Fruit fly (Drosophila melanogaster) whole organism, embryonic: ENCODE measurements around the gene CG1231.

ENCODE experiments used
- Antp ChIP-seq: fragments of 200-800 bp; sonication (Bioruptor generic); optimal IDR thresholded peaks from 3 replicates; lab custom pipeline; 2016; ENCODE audit warnings: missing biosample characterization, missing genetic modification characterization
- CG10431 ChIP-seq: fragments of 200-800 bp; sonication (Bioruptor generic); optimal IDR thresholded peaks from 3 replicates; lab custom pipeline; 2018; ENCODE audit warnings: missing biosample characterization, mild to moderate bottlenecking, missing genetic modification characterization
- CG12104 ChIP-seq: fragments of 200-800 bp; sonication (Bioruptor generic); optimal IDR thresholded peaks from 3 replicates; lab custom pipeline; 2016; ENCODE audit warnings: missing biosample characterization, missing genetic modification characterization
- CG12219 ChIP-seq: fragments of 200-800 bp; sonication (Bioruptor generic); optimal IDR thresholded peaks from 3 replicates; lab custom pipeline; 2018; ENCODE audit warnings: missing biosample characterization, mild to moderate bottlenecking, missing genetic modification characterization
- CG13287 ChIP-seq: fragments of 200-800 bp; sonication (Bioruptor generic); IDR thresholded peaks from 2 replicates; pipeline ENCODE4 v1.3.6; 2022; ENCODE audit warnings: missing biosample characterization, missing genetic modification characterization; ENCODE audit not compliant: partially characterized antibody
- CG13775 ChIP-seq: fragments of 200-800 bp; sonication (Bioruptor generic); optimal IDR thresholded peaks from 3 replicates; lab custom pipeline; 2017; ENCODE audit warnings: missing biosample characterization, mild to moderate bottlenecking, missing genetic modification characterization
- CG14965 ChIP-seq: fragments of 200-800 bp; sonication (Bioruptor generic); optimal IDR thresholded peaks from 2 replicates; lab custom pipeline; 2016; ENCODE audit warnings: missing biosample characterization, missing genetic modification characterization, borderline replicate concordance
- CG15479 ChIP-seq: fragments of 200-800 bp; sonication (Bioruptor generic); optimal IDR thresholded peaks from 3 replicates; lab custom pipeline; 2019; ENCODE audit warnings: missing biosample characterization, mild to moderate bottlenecking, missing genetic modification characterization, moderate library complexity
- CG17385 ChIP-seq: fragments of 200-800 bp; sonication (Bioruptor generic); optimal IDR thresholded peaks from 3 replicates; lab custom pipeline; 2018; ENCODE audit warnings: missing biosample characterization, mild to moderate bottlenecking, missing genetic modification characterization
- CG2120 ChIP-seq: fragments of 200-800 bp; sonication (Bioruptor generic); optimal IDR thresholded peaks from 3 replicates; lab custom pipeline; 2016; ENCODE audit warnings: missing biosample characterization, missing genetic modification characterization
- CG34422 ChIP-seq: fragments of 200-800 bp; sonication (Bioruptor generic); IDR thresholded peaks from 3 replicates; pipeline ENCODE4 v1.3.6; 2022; ENCODE audit warnings: missing biosample characterization, missing genetic modification characterization
- CG4328 ChIP-seq: fragments of 200-800 bp; sonication (Bioruptor generic); optimal IDR thresholded peaks from 3 replicates; lab custom pipeline; 2017; ENCODE audit warnings: missing biosample characterization, missing genetic modification reagents, missing genetic modification characterization
- CG4360 ChIP-seq: fragments of 200-800 bp; sonication (Bioruptor generic); IDR thresholded peaks from 2 replicates; pipeline ENCODE4 v1.3.6; 2022; ENCODE audit warnings: missing biosample characterization, missing genetic modification characterization
- CG8290 ChIP-seq, 3 experiments: fragments of 200-800 bp; sonication (Bioruptor generic); optimal IDR thresholded peaks; 2 replicates each; lab custom pipeline; 2016 to 2019; ENCODE audit warnings: missing biosample characterization in 3 of 3, missing genetic modification characterization in 3 of 3, mild to moderate bottlenecking in 2 of 3, moderate library complexity in 1 of 3
- CG8388 ChIP-seq: fragments of 200-800 bp; sonication (Bioruptor generic); optimal IDR thresholded peaks from 2 replicates; lab custom pipeline; 2019; ENCODE audit warnings: missing biosample characterization, mild to moderate bottlenecking, missing genetic modification characterization, moderate library complexity
- Dref ChIP-seq: fragments of 200-800 bp; sonication (Bioruptor generic); IDR thresholded peaks from 2 replicates; pipeline ENCODE4 v1.3.6; 2022; ENCODE audit warnings: missing biosample characterization, missing genetic modification characterization
- Eip74EF ChIP-seq, 2 experiments: fragments of 200-800 bp in 1 of 2; fragments of >200 bp in 1 of 2; sonication (Bioruptor generic) in 1 of 2; optimal IDR thresholded peaks; 2 replicates each; lab custom pipeline; 2017 to 2019; ENCODE audit warnings: missing biosample characterization in 2 of 2, missing genetic modification characterization in 2 of 2, mild to moderate bottlenecking in 1 of 2, moderate library complexity in 1 of 2
- Fer2 ChIP-seq: fragments of 200-800 bp; sonication (Bioruptor generic); optimal IDR thresholded peaks from 2 replicates; lab custom pipeline; 2018; ENCODE audit warnings: missing biosample characterization, mild to moderate bottlenecking, missing genetic modification characterization, moderate library complexity
- Hey ChIP-seq: fragments of 200-800 bp; sonication (Bioruptor generic); optimal IDR thresholded peaks from 3 replicates; lab custom pipeline; 2018; ENCODE audit warnings: missing biosample characterization, mild to moderate bottlenecking, missing genetic modification characterization
- Hmr ChIP-seq: fragments of 200-800 bp; sonication (Bioruptor generic); optimal IDR thresholded peaks from 3 replicates; lab custom pipeline; 2017; ENCODE audit warnings: mild to moderate bottlenecking, missing biosample characterization, missing genetic modification reagents, missing genetic modification characterization
- Hr3 ChIP-seq: fragments of 200-800 bp; sonication (Bioruptor generic); optimal IDR thresholded peaks from 3 replicates; lab custom pipeline; 2016; ENCODE audit warnings: missing biosample characterization, missing genetic modification characterization
- MTF-1 ChIP-seq: fragments of 200-800 bp; sonication (Bioruptor generic); optimal IDR thresholded peaks from 2 replicates; lab custom pipeline; 2018; ENCODE audit warnings: missing biosample characterization, mild to moderate bottlenecking, missing genetic modification characterization, borderline replicate concordance
- Max ChIP-seq: fragments of 200-800 bp; sonication (Bioruptor generic); optimal IDR thresholded peaks from 2 replicates; lab custom pipeline; 2016; ENCODE audit warnings: missing biosample characterization, mild to moderate bottlenecking, missing genetic modification characterization
- NC2α ChIP-seq: fragments of 200-800 bp; sonication (Bioruptor generic); optimal IDR thresholded peaks from 2 replicates; lab custom pipeline; 2016; ENCODE audit warnings: missing biosample characterization, missing genetic modification characterization
- Optix ChIP-seq: fragments of 200-800 bp; sonication (Bioruptor generic); IDR thresholded peaks from 3 replicates; pipeline ENCODE4 v1.3.6; 2022; ENCODE audit warnings: missing biosample characterization, missing genetic modification characterization
- Pdp1 ChIP-seq, 2 experiments: fragments of 200-800 bp; sonication (Bioruptor generic); optimal IDR thresholded peaks; 3 replicates each; lab custom pipeline; 2016; ENCODE audit warnings: missing biosample characterization in 2 of 2, missing genetic modification characterization in 2 of 2, mild to moderate bottlenecking in 1 of 2, moderate library complexity in 1 of 2
- Sin3A ChIP-seq: fragments of >200 bp; optimal IDR thresholded peaks from 2 replicates; lab custom pipeline; 2018
- Tbp ChIP-seq: fragments of >200 bp; optimal IDR thresholded peaks from 2 replicates; lab custom pipeline; 2018; ENCODE audit warnings: missing biosample characterization, missing genetic modification characterization
- Xbp1 ChIP-seq: fragments of 200-800 bp; sonication (Bioruptor generic); optimal IDR thresholded peaks from 3 replicates; lab custom pipeline; 2016; ENCODE audit warnings: missing biosample characterization, mild to moderate bottlenecking, missing genetic modification characterization
- al ChIP-seq: fragments of 200-800 bp; sonication (Bioruptor generic); IDR thresholded peaks from 2 replicates; pipeline ENCODE4 v1.3.6; 2022; ENCODE audit warnings: missing biosample characterization, missing genetic modification characterization
- bbx ChIP-seq: fragments of 200-800 bp; sonication (Bioruptor generic); IDR thresholded peaks from 2 replicates; pipeline ENCODE4 v1.3.6; 2022; ENCODE audit warnings: missing biosample characterization, missing genetic modification characterization; ENCODE audit not compliant: partially characterized antibody
- bsh ChIP-seq, 2 experiments: fragments of 200-800 bp; sonication (Bioruptor generic); optimal IDR thresholded peaks; 2 replicates each; lab custom pipeline; 2017 to 2018; ENCODE audit warnings: mild to moderate bottlenecking in 2 of 2, missing biosample characterization in 2 of 2, missing genetic modification characterization in 2 of 2, moderate library complexity in 1 of 2
- da ChIP-seq: fragments of 200-800 bp; sonication (Bioruptor generic); optimal IDR thresholded peaks from 2 replicates; lab custom pipeline; 2016; ENCODE audit warnings: missing biosample characterization, missing genetic modification characterization
- en ChIP-seq: fragments of 200-800 bp; sonication (Bioruptor generic); optimal IDR thresholded peaks from 2 replicates; lab custom pipeline; 2016; ENCODE audit warnings: missing biosample characterization, missing genetic modification characterization
- fu2 ChIP-seq: fragments of 200-800 bp; sonication (Bioruptor generic); optimal IDR thresholded peaks from 2 replicates; lab custom pipeline; 2016; ENCODE audit warnings: missing biosample characterization, missing genetic modification characterization
- gfzf ChIP-seq: fragments of 200-800 bp; sonication (Bioruptor generic); optimal IDR thresholded peaks from 2 replicates; lab custom pipeline; 2016; ENCODE audit warnings: missing biosample characterization, mild to moderate bottlenecking, missing genetic modification characterization, moderate library complexity
- gsb-n ChIP-seq: fragments of 200-800 bp; sonication (Bioruptor generic); optimal IDR thresholded peaks from 3 replicates; lab custom pipeline; 2018; ENCODE audit warnings: missing biosample characterization, mild to moderate bottlenecking, missing genetic modification characterization
- jumu ChIP-seq: fragments of 200-800 bp; sonication (Bioruptor generic); optimal IDR thresholded peaks from 3 replicates; lab custom pipeline; 2016; ENCODE audit warnings: missing biosample characterization, missing genetic modification characterization
- lmd ChIP-seq: fragments of 200-800 bp; sonication (Bioruptor generic); IDR thresholded peaks from 2 replicates; pipeline ENCODE4 v1.3.6; 2022; ENCODE audit warnings: missing biosample characterization, missing genetic modification characterization
- lola ChIP-seq, 3 experiments: fragments of >200 bp in 2 of 3; fragments of 200-800 bp in 1 of 3; sonication (Bioruptor generic) in 1 of 3; optimal IDR thresholded peaks; 2 replicates each; lab custom pipeline; 2017 to 2019; ENCODE audit warnings: missing biosample characterization in 3 of 3, missing genetic modification characterization in 3 of 3, mild to moderate bottlenecking in 1 of 3, moderate library complexity in 1 of 3
- nom ChIP-seq: fragments of 200-800 bp; sonication (Bioruptor generic); optimal IDR thresholded peaks from 2 replicates; lab custom pipeline; 2017; ENCODE audit warnings: missing biosample characterization, missing genetic modification characterization, mild to moderate bottlenecking, moderate library complexity, missing genetic modification reagents
- phol ChIP-seq: fragments of 200-800 bp; sonication (Bioruptor generic); optimal IDR thresholded peaks from 3 replicates; lab custom pipeline; 2018; ENCODE audit warnings: missing biosample characterization, mild to moderate bottlenecking, missing genetic modification characterization, moderate library complexity
- sens-2 ChIP-seq: fragments of 200-800 bp; sonication (Bioruptor generic); IDR thresholded peaks from 2 replicates; pipeline ENCODE4 v1.3.6; 2022; ENCODE audit warnings: missing biosample characterization, missing genetic modification characterization
- sima ChIP-seq: fragments of 200-800 bp; sonication (Bioruptor generic); optimal IDR thresholded peaks from 2 replicates; lab custom pipeline; 2016; ENCODE audit warnings: missing biosample characterization, missing genetic modification characterization
- sisA ChIP-seq: fragments of 200-800 bp; sonication (Bioruptor generic); IDR thresholded peaks from 2 replicates; pipeline ENCODE4 v1.3.6; 2022; ENCODE audit warnings: missing biosample characterization, missing genetic modification characterization
- slou ChIP-seq: fragments of 200-800 bp; sonication (Bioruptor generic); optimal IDR thresholded peaks from 3 replicates; lab custom pipeline; 2016; ENCODE audit warnings: missing biosample characterization, missing genetic modification characterization
- stwl ChIP-seq: fragments of 200-800 bp; sonication (Bioruptor generic); optimal IDR thresholded peaks from 3 replicates; lab custom pipeline; 2018; ENCODE audit warnings: missing biosample characterization, mild to moderate bottlenecking, missing genetic modification characterization, moderate library complexity
- unc-4 ChIP-seq: fragments of 200-800 bp; sonication (Bioruptor generic); IDR thresholded peaks from 2 replicates; pipeline ENCODE4 v1.3.6; 2022; ENCODE audit warnings: missing biosample characterization, missing genetic modification characterization; ENCODE audit not compliant: partially characterized antibody
- vnd ChIP-seq: fragments of 200-800 bp; sonication (Bioruptor generic); IDR thresholded peaks from 3 replicates; pipeline ENCODE4 v1.3.6; 2022; ENCODE audit warnings: missing biosample characterization, missing genetic modification characterization; ENCODE audit not compliant: partially characterized antibody

Gene CG1231

DNA sequence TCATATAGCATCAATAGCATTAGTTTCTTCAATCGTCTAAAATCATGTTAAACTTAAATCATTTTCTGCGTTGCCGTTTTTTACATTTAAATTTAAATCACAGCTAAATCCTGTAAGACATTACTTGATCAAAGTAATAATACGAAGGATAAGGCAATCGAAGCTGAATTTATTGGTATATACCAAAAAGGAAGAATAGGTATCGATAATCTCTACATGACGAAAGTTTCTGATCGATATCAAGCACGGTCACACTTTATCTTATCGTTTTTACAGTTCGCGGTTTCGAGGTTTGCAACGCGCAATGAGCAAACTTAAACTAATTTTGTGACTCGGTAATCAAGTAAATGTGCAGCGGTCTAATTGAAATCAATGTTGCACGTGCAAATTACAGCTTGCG is 28.4 kb upstream of the CG1231 start, which contains the start of the genes Atac3 and Ptpmeg (continued):
- TF ChIP-seq gsb-n (no peak), Xbp1 (GFP tag; lab: Kevin White, UChicago) (no peak), CG10431 (no peak), CG2120 (GFP tag; lab: Kevin White, UChicago) (no peak), Optix (no peak), al (no peak), gfzf (GFP tag; lab: Kevin White, UChicago) (peak; percentile 90), Pdp1 (GFP tag; optimal IDR thresholded peaks at IDR 0.05; lab: Kevin White, UChicago) (peak in 1 of 2 experiments; percentile 23), Eip74EF (GFP tag; optimal IDR thresholded peaks at IDR 0.05; lab: Kevin White, UChicago) (no peak), CG8290 (GFP tag; optimal IDR thresholded peaks at IDR 0.05; lab: Kevin White, UChicago) (peak; percentile 48), CG8290 (tag; optimal IDR thresholded peaks at IDR 0.05; lab: Kevin White, UChicago) (peak in 1 of 2 experiments; percentile 36), Tbp (GFP tag; lab: Kevin White, UChicago) (no peak), Hr3 (GFP tag; lab: Kevin White, UChicago) (no peak), lola (GFP tag; optimal IDR thresholded peaks at IDR 0.05; lab: Kevin White, UChicago) (peak in 1 of 3 experiments; percentile 6), Hmr (GFP tag; lab: Kevin White, UChicago) (peak; percentile 15), bsh (GFP tag; optimal IDR thresholded peaks at IDR 0.05; lab: Kevin White, UChicago) (no peak), phol (tag; lab: Kevin White, UChicago) (peak; percentile 23), Max (GFP tag; lab: Kevin White, UChicago) (no peak), CG13775 (GFP tag; lab: Kevin White, UChicago) (no peak), lmd (GFP tag; lab: Robert Waterston, UW) (no peak), CG12219 (GFP tag; lab: Kevin White, UChicago) (no peak), CG4360 (GFP tag; lab: Robert Waterston, UW) (no peak), CG14965 (GFP tag; lab: Kevin White, UChicago) (no peak), sima (GFP tag; lab: Kevin White, UChicago) (no peak), en (no peak), CG12104 (no peak), CG34422 (GFP tag; lab: Robert Waterston, UW) (no peak), Antp (GFP tag; lab: Kevin White, UChicago) (no peak), slou (GFP tag; lab: Kevin White, UChicago) (no peak), Hey (tag; lab: Kevin White, UChicago) (no peak)

- no peak for TF ChIP-seq fu2 (GFP tag; lab: Kevin White, UChicago)
- TF ChIP-seq stwl (tag; lab: Kevin White, UChicago), result peak; percentile 83
- peak; percentile 3 for TF ChIP-seq Fer2 (tag; lab: Kevin White, UChicago)
- 0 out of 2 replicates have a peak, but pooled peaks have one; percentile 26 for TF ChIP-seq bbx (GFP tag; lab: Robert Waterston, UW)
- peak; percentile 27 for TF ChIP-seq CG4328 (GFP tag; lab: Kevin White, UChicago)
- TF ChIP-seq CG13287, result peak; percentile 73
- TF ChIP-seq MTF-1 (GFP tag; lab: Kevin White, UChicago), result peak; percentile 17
- TF ChIP-seq jumu, result no peak
- peak; percentile 86 for TF ChIP-seq CG8388 (GFP tag; lab: Kevin White, UChicago)
- no peak for TF ChIP-seq NC2α (GFP tag; lab: Kevin White, UChicago)
- TF ChIP-seq vnd (GFP tag; lab: Robert Waterston, UW), result peak; percentile 47; the same call in 2 of the 3 replicates
- TF ChIP-seq Sin3A (lab: Kevin White, UChicago), result peak; percentile 3
- peak; percentile 71 for TF ChIP-seq Dref (GFP tag; lab: Robert Waterston, UW)
- no peak for TF ChIP-seq CG15479 (GFP tag; lab: Kevin White, UChicago)
- peak; percentile 14 for TF ChIP-seq nom
- TF ChIP-seq phol (tag; lab: Kevin White, UChicago), result peak; percentile 41
- peak; percentile 67 for TF ChIP-seq unc-4 (GFP tag; lab: Robert Waterston, UW)
- peak; percentile 4 for TF ChIP-seq CG17385 (GFP tag; lab: Kevin White, UChicago)
- TF ChIP-seq sisA, result no peak
- no peak for TF ChIP-seq da (GFP tag; lab: Kevin White, UChicago)
- TF ChIP-seq sens-2 (GFP tag; lab: Robert Waterston, UW), result no peak
Measured at dm6 chr3L:329153-329698, 27.0 kb upstream of the CG1231 start.
